Worm (Caenorhabditis elegans): ENCODE results near the gene C09G9.8.
A peak's percentile ranks its signal among the peaks of the same experiment; 100 is the strongest.

The C09G9.8 gene

ce11 chrIV:8848983-8849382, 32.3 kb upstream of the C09G9.8 start:
- TF ChIP-seq efl-1 (optimal IDR thresholded peaks at IDR 0.05), result no peak
- TF ChIP-seq efl-1 (GFP tag; optimal IDR thresholded peaks at IDR 0.05 in 1 of 2), result peak in 1 of 2 experiments; percentile 56
- no peak for TF ChIP-seq lin-13 (GFP tag; optimal IDR thresholded peaks at IDR 0.05)

- TF ChIP-seq skn-1 (tag; optimal IDR thresholded peaks at IDR 0.05) (peak; percentile 5), rnt-1 (tag; optimal IDR thresholded peaks at IDR 0.05) (peak; percentile 45), lin-14 (GFP tag; optimal IDR thresholded peaks at IDR 0.05) (peak; percentile 65), nhr-28 (tag; optimal IDR thresholded peaks at IDR 0.05) (no peak), grh-1 (GFP tag; IDR thresholded peaks at IDR 0.05) (no peak)
These were observed 30.5 kb upstream of the C09G9.8 start for ce11 chrIV:8850807-8851206.

ce11 chrIV:8852194-8852593, 29.1 kb upstream of the C09G9.8 start, which contains the start of gene alp-1:
TSS of gene alp-1 (plus strand) at chrIV:8852494.
- TF ChIP-seq ceh-82 (tag; optimal IDR thresholded peaks at IDR 0.05), result no peak
- no peak for TF ChIP-seq nhr-76 (tag; optimal IDR thresholded peaks at IDR 0.05)
- TF ChIP-seq unc-86 (tag; optimal IDR thresholded peaks at IDR 0.05), result no peak

ce11 chrIV:8853301-8853700, 28.0 kb upstream of the C09G9.8 start:
- no peak for TF ChIP-seq efl-1 (optimal IDR thresholded peaks at IDR 0.05)
- TF ChIP-seq efl-1 (GFP tag; optimal IDR thresholded peaks at IDR 0.05 in 1 of 2), result peak in 1 of 2 experiments; percentile 73
- no peak for TF ChIP-seq ztf-4 (tag; optimal IDR thresholded peaks at IDR 0.05)
- TF ChIP-seq pqm-1 (tag; optimal IDR thresholded peaks at IDR 0.05), result no peak

ce11 chrIV:8855963-8856362, 25.3 kb upstream of the C09G9.8 start, which contains the start of gene T11B7.5:
TSS of gene T11B7.5 (minus strand) at chrIV:8856063.
- no peak for TF ChIP-seq ama-1 (optimal IDR thresholded peaks at IDR 0.05)
- TF ChIP-seq ztf-11 (tag; optimal IDR thresholded peaks at IDR 0.05), result no peak
- no peak for TF ChIP-seq hlh-4 (tag; optimal IDR thresholded peaks at IDR 0.05)
- TF ChIP-seq unc-98 (GFP tag; IDR thresholded peaks at IDR 0.05), result no peak
- TF ChIP-seq blmp-1 (tag; optimal IDR thresholded peaks at IDR 0.05), result no peak
- no peak for TF ChIP-seq rnt-1 (tag; optimal IDR thresholded peaks at IDR 0.05)
- no peak for TF ChIP-seq nhr-90 (tag; optimal IDR thresholded peaks at IDR 0.05; ENCODE audit: poor library complexity)
- no peak for TF ChIP-seq dpl-1 (GFP tag; optimal IDR thresholded peaks at IDR 0.05)
- TF ChIP-seq hpl-2 (GFP tag; optimal IDR thresholded peaks at IDR 0.05), result no peak

ce11 chrIV:8864672-8865071, 16.6 kb upstream of the C09G9.8 start:
- TF ChIP-seq nhr-19 (GFP tag; conservative IDR thresholded peaks at IDR 0.05), result 0 out of 2 replicates have a peak, but pooled peaks have one; percentile 14
- no peak for TF ChIP-seq pax-3 (tag; optimal IDR thresholded peaks at IDR 0.05)
- TF ChIP-seq nhr-90 (tag; optimal IDR thresholded peaks at IDR 0.05; ENCODE audit: poor library complexity), result peak; percentile 61
- TF ChIP-seq efl-1 (optimal IDR thresholded peaks at IDR 0.05), result no peak
- TF ChIP-seq efl-1 (GFP tag; optimal IDR thresholded peaks at IDR 0.05 in 1 of 2), result peak in 1 of 2 experiments; percentile 71
- peak; percentile 28 for TF ChIP-seq snu-23 (GFP tag; optimal IDR thresholded peaks at IDR 0.05)
- no peak for TF ChIP-seq swsn-7 (tag; optimal IDR thresholded peaks at IDR 0.05)
- TF ChIP-seq lin-35 (GFP tag; optimal IDR thresholded peaks at IDR 0.05), result peak in 1 of 2 experiments; percentile 33
- TF ChIP-seq nhr-20 (tag; optimal IDR thresholded peaks at IDR 0.05), result peak; percentile 12
- TF ChIP-seq elt-3 (tag; optimal IDR thresholded peaks at IDR 0.05), result peak in 3 of 6 experiments; percentile 22 to 76 (median 71)
- peak; percentile 38 for TF ChIP-seq blmp-1 (tag; optimal IDR thresholded peaks at IDR 0.05)
- TF ChIP-seq nhr-85 (tag), result peak; percentile 85
- no peak for TF ChIP-seq nhr-237 (tag; optimal IDR thresholded peaks at IDR 0.05)
- peak; percentile 62 for TF ChIP-seq nhr-71 (tag; optimal IDR thresholded peaks at IDR 0.05)
- TF ChIP-seq lin-14 (GFP tag; optimal IDR thresholded peaks at IDR 0.05), result peak; percentile 46
- TF ChIP-seq nhr-84 (tag; optimal IDR thresholded peaks at IDR 0.05), result no peak

Data from whole organism, L1 larva.